Worm (Caenorhabditis elegans) whole organism, mixed stage, embryonic: ENCODE results near the gene F14E5.8.
"Not testable (repeated sequence)": the region's sequence is repeated elsewhere in the genome, so short reads cannot be mapped to it uniquely, and the experiment has no call there.

Experiments
- ceh-39 ChIP-seq: fragments of 150-350 bp; optimal IDR thresholded peaks from 2 replicates; lab custom pipeline; 2014; ENCODE audit warnings: missing biosample characterization, missing genetic modification characterization
- elt-3 ChIP-seq: fragments of 150-350 bp; optimal IDR thresholded peaks from 2 replicates; lab custom pipeline; 2014; ENCODE audit warnings: missing biosample characterization, missing genetic modification characterization
- sptf-1 ChIP-seq: sonication (generic microtip); optimal IDR thresholded peaks from 2 replicates; lab custom pipeline; 2017; ENCODE audit warnings: mild to moderate bottlenecking, missing genetic modification characterization, moderate library complexity, missing compliant biosample characterization
- unc-120 ChIP-seq: sonication (generic microtip); optimal IDR thresholded peaks from 2 replicates; lab custom pipeline; 2017; ENCODE audit warnings: missing genetic modification characterization, missing compliant biosample characterization; ENCODE audit not compliant: poor library complexity, severe bottlenecking
- unc-62 ChIP-seq: fragments of 150-350 bp; optimal IDR thresholded peaks from 2 replicates; lab custom pipeline; 2014; ENCODE audit warnings: missing biosample characterization, missing genetic modification reagents, missing genetic modification characterization
- zip-8 ChIP-seq: fragments of 150-350 bp; optimal IDR thresholded peaks from 2 replicates; lab custom pipeline; 2014; ENCODE audit warnings: missing biosample characterization, missing genetic modification characterization

ce11 chrII:8419798-8420197 is at the start of gene F14E5.8:
- TF ChIP-seq unc-120 (tag; lab: Kevin White, UChicago); ceh-39; elt-3 (tag; lab: Kevin White, UChicago); zip-8 (tag; lab: Kevin White, UChicago); unc-62 (GFP tag; lab: Kevin White, UChicago); sptf-1 (tag; lab: Kevin White, UChicago): not testable (repeated sequence)
